Fruit fly (Drosophila melanogaster) whole organism, embryonic: ENCODE data around the gene Kaz1-ORFB.

Source experiments
- BtbVII ChIP-seq: fragments of 200-800 bp; sonication (Bioruptor generic); optimal IDR thresholded peaks from 3 replicates; lab custom pipeline; 2017; ENCODE audit warnings: missing biosample characterization, mild to moderate bottlenecking, missing genetic modification characterization
- CG10979 ChIP-seq: fragments of 200-800 bp; sonication (Bioruptor generic); optimal IDR thresholded peaks from 2 replicates; lab custom pipeline; 2018; ENCODE audit warnings: missing biosample characterization, mild to moderate bottlenecking, missing genetic modification characterization, moderate library complexity
- CG12104 ChIP-seq: fragments of 200-800 bp; sonication (Bioruptor generic); optimal IDR thresholded peaks from 3 replicates; lab custom pipeline; 2016; ENCODE audit warnings: missing biosample characterization, missing genetic modification characterization
- CG12391 ChIP-seq: fragments of 200-800 bp; sonication (Bioruptor generic); optimal IDR thresholded peaks from 3 replicates; lab custom pipeline; 2018; ENCODE audit warnings: missing biosample characterization, mild to moderate bottlenecking, missing genetic modification characterization, moderate library complexity
- CG14441 ChIP-seq: fragments of 200-800 bp; sonication (Bioruptor generic); IDR thresholded peaks from 2 replicates; pipeline ENCODE4 v1.3.6; 2022; ENCODE audit warnings: missing biosample characterization, missing genetic modification characterization
- CG15514 ChIP-seq: fragments of 200-800 bp; sonication (Bioruptor generic); optimal IDR thresholded peaks from 3 replicates; lab custom pipeline; 2017; ENCODE audit warnings: missing biosample characterization, missing genetic modification characterization, mild to moderate bottlenecking, moderate library complexity, missing genetic modification reagents
- CG17361 ChIP-seq: fragments of 200-800 bp; sonication (Bioruptor generic); IDR thresholded peaks from 3 replicates; pipeline ENCODE4 v1.3.6; 2022; ENCODE audit warnings: missing biosample characterization, missing genetic modification characterization
- CG1832 ChIP-seq: fragments of 200-800 bp; sonication (Bioruptor generic); optimal IDR thresholded peaks from 2 replicates; lab custom pipeline; 2017; ENCODE audit warnings: missing biosample characterization, mild to moderate bottlenecking, missing genetic modification characterization, inconsistent platforms
- CG2678 ChIP-seq: fragments of 200-800 bp; sonication (Bioruptor generic); optimal IDR thresholded peaks from 3 replicates; lab custom pipeline; 2019; ENCODE audit warnings: missing biosample characterization, mild to moderate bottlenecking, missing genetic modification characterization, moderate library complexity
- CG4617 ChIP-seq: fragments of 200-800 bp; sonication (Bioruptor generic); optimal IDR thresholded peaks from 3 replicates; lab custom pipeline; 2016; ENCODE audit warnings: missing biosample characterization, missing genetic modification characterization, borderline replicate concordance
- CG4730 ChIP-seq: fragments of 200-800 bp; sonication (Bioruptor generic); IDR thresholded peaks from 2 replicates; pipeline ENCODE4 v1.3.6; 2022; ENCODE audit warnings: missing biosample characterization, missing genetic modification characterization
- CG6683 ChIP-seq: fragments of 200-800 bp; sonication (Bioruptor generic); optimal IDR thresholded peaks from 2 replicates; lab custom pipeline; 2017; ENCODE audit warnings: missing biosample characterization, mild to moderate bottlenecking, missing genetic modification characterization, missing genetic modification reagents
- CG7556 ChIP-seq: fragments of 200-800 bp; sonication (Bioruptor generic); optimal IDR thresholded peaks from 2 replicates; lab custom pipeline; 2017; ENCODE audit warnings: missing biosample characterization, mild to moderate bottlenecking, missing genetic modification characterization
- CG8290 ChIP-seq, 3 experiments: fragments of 200-800 bp; sonication (Bioruptor generic); optimal IDR thresholded peaks; 2 replicates each; lab custom pipeline; 2016 to 2019; ENCODE audit warnings: missing biosample characterization in 3 of 3, missing genetic modification characterization in 3 of 3, mild to moderate bottlenecking in 2 of 3, moderate library complexity in 1 of 3
- CG9215 ChIP-seq: fragments of 200-800 bp; sonication (Bioruptor generic); IDR thresholded peaks from 2 replicates; pipeline ENCODE4 v1.3.6; 2022; ENCODE audit warnings: missing biosample characterization, missing genetic modification characterization
- CG9817 ChIP-seq: fragments of 200-800 bp; sonication (Bioruptor generic); optimal IDR thresholded peaks from 2 replicates; lab custom pipeline; 2018; ENCODE audit warnings: missing biosample characterization, mild to moderate bottlenecking, missing genetic modification characterization, moderate library complexity
- ERR ChIP-seq: fragments of 200-800 bp; sonication (Bioruptor generic); optimal IDR thresholded peaks from 2 replicates; lab custom pipeline; 2016; ENCODE audit warnings: missing biosample characterization, missing genetic modification characterization
- Hr39 ChIP-seq: fragments of >200 bp; optimal IDR thresholded peaks from 2 replicates; lab custom pipeline; 2017
- Hr51 ChIP-seq, 2 experiments: fragments of 200-800 bp; sonication (Bioruptor generic); optimal IDR thresholded peaks; 2 replicates in 1 of 2; 3 replicates in 1 of 2; lab custom pipeline; 2016 to 2018; ENCODE audit warnings: missing biosample characterization in 2 of 2, missing genetic modification characterization in 2 of 2, mild to moderate bottlenecking in 1 of 2, moderate library complexity in 1 of 2
- MBD-R2 ChIP-seq: fragments of 200-800 bp; sonication (Bioruptor generic); IDR thresholded peaks from 2 replicates; pipeline ENCODE4 v1.3.6; 2022; ENCODE audit warnings: missing biosample characterization, missing genetic modification characterization
- NC2β ChIP-seq: fragments of 200-800 bp; sonication (Bioruptor generic); optimal IDR thresholded peaks from 2 replicates; lab custom pipeline; 2016; ENCODE audit warnings: missing biosample characterization, missing genetic modification characterization
- Neu2 ChIP-seq: fragments of 200-800 bp; sonication (Bioruptor generic); optimal IDR thresholded peaks from 3 replicates; lab custom pipeline; 2016; ENCODE audit warnings: missing biosample characterization, missing genetic modification characterization, borderline replicate concordance
- Nf-YB ChIP-seq: fragments of 200-800 bp; sonication (Bioruptor generic); optimal IDR thresholded peaks from 3 replicates; lab custom pipeline; 2019; ENCODE audit warnings: missing biosample characterization, mild to moderate bottlenecking, missing genetic modification characterization, moderate library complexity
- Oli ChIP-seq: fragments of 200-800 bp; sonication (Bioruptor generic); optimal IDR thresholded peaks from 2 replicates; lab custom pipeline; 2018; ENCODE audit warnings: missing biosample characterization, mild to moderate bottlenecking, missing genetic modification characterization, moderate library complexity
- Rx ChIP-seq: fragments of 200-800 bp; sonication (Bioruptor generic); IDR thresholded peaks from 2 replicates; pipeline ENCODE4 v1.3.6; 2022; ENCODE audit warnings: missing biosample characterization, missing genetic modification characterization
- Spps ChIP-seq: fragments of 200-800 bp; sonication (Bioruptor generic); optimal IDR thresholded peaks from 2 replicates; lab custom pipeline; 2018; ENCODE audit warnings: missing biosample characterization, mild to moderate bottlenecking, missing genetic modification characterization
- Ssrp ChIP-seq: fragments of 200-800 bp; sonication (Bioruptor generic); optimal IDR thresholded peaks from 2 replicates; lab custom pipeline; 2018; ENCODE audit warnings: missing biosample characterization, mild to moderate bottlenecking, missing genetic modification characterization, moderate library complexity
- al ChIP-seq: fragments of 200-800 bp; sonication (Bioruptor generic); IDR thresholded peaks from 2 replicates; pipeline ENCODE4 v1.3.6; 2022; ENCODE audit warnings: missing biosample characterization, missing genetic modification characterization
- ara ChIP-seq: fragments of 200-800 bp; sonication (Bioruptor generic); IDR thresholded peaks from 2 replicates; pipeline ENCODE4 v1.3.6; 2022; ENCODE audit warnings: missing biosample characterization, missing genetic modification characterization
- ase ChIP-seq: fragments of 200-800 bp; sonication (Bioruptor generic); IDR thresholded peaks from 3 replicates; pipeline ENCODE4 v1.3.6; 2022; ENCODE audit warnings: missing biosample characterization, missing genetic modification characterization
- ato ChIP-seq: fragments of 200-800 bp; sonication (Bioruptor generic); IDR thresholded peaks from 2 replicates; pipeline ENCODE4 v1.3.6; 2022; ENCODE audit warnings: missing biosample characterization, missing genetic modification characterization; ENCODE audit not compliant: partially characterized antibody
- bigmax ChIP-seq: fragments of 200-800 bp; sonication (Bioruptor generic); optimal IDR thresholded peaks from 2 replicates; lab custom pipeline; 2018; ENCODE audit warnings: missing biosample characterization, mild to moderate bottlenecking, missing genetic modification characterization
- chm ChIP-seq: fragments of 200-800 bp; sonication (Bioruptor generic); IDR thresholded peaks from 2 replicates; pipeline ENCODE4 v1.3.6; 2022; ENCODE audit warnings: missing biosample characterization, missing genetic modification characterization
- corto ChIP-seq: fragments of 200-800 bp; sonication (Bioruptor generic); optimal IDR thresholded peaks from 2 replicates; lab custom pipeline; 2016; ENCODE audit warnings: missing biosample characterization, mild to moderate bottlenecking, missing genetic modification characterization, moderate library complexity
- dimm ChIP-seq: fragments of 200-800 bp; sonication (Bioruptor generic); IDR thresholded peaks from 2 replicates; pipeline ENCODE4 v1.3.6; 2022; ENCODE audit warnings: missing biosample characterization, missing genetic modification characterization
- gcm2 ChIP-seq: fragments of 200-800 bp; sonication (Bioruptor generic); optimal IDR thresholded peaks from 2 replicates; lab custom pipeline; 2016; ENCODE audit warnings: missing biosample characterization, missing genetic modification characterization
- ind ChIP-seq: fragments of 200-800 bp; sonication (Bioruptor generic); optimal IDR thresholded peaks from 3 replicates; lab custom pipeline; 2016; ENCODE audit warnings: missing biosample characterization, missing genetic modification characterization
- inv ChIP-seq: fragments of 200-800 bp; sonication (Bioruptor generic); IDR thresholded peaks from 2 replicates; pipeline ENCODE4 v1.3.6; 2022; ENCODE audit warnings: missing biosample characterization, missing genetic modification characterization; ENCODE audit not compliant: partially characterized antibody
- nmo ChIP-seq: fragments of 200-800 bp; sonication (Bioruptor generic); optimal IDR thresholded peaks from 2 replicates; lab custom pipeline; 2018; ENCODE audit warnings: missing biosample characterization, mild to moderate bottlenecking, missing genetic modification characterization, moderate library complexity
- oc ChIP-seq: fragments of 200-800 bp; sonication (Bioruptor generic); optimal IDR thresholded peaks from 2 replicates; lab custom pipeline; 2018; ENCODE audit warnings: missing biosample characterization, mild to moderate bottlenecking, missing genetic modification characterization, moderate library complexity
- schlank ChIP-seq: fragments of 200-800 bp; sonication (Bioruptor generic); optimal IDR thresholded peaks from 2 replicates; lab custom pipeline; 2018; ENCODE audit warnings: missing biosample characterization, mild to moderate bottlenecking, missing genetic modification characterization
- sd ChIP-seq: fragments of 200-800 bp; sonication (Bioruptor generic); optimal IDR thresholded peaks from 3 replicates; lab custom pipeline; 2018; ENCODE audit warnings: missing biosample characterization, mild to moderate bottlenecking, missing genetic modification characterization, moderate library complexity
- sima ChIP-seq: fragments of 200-800 bp; sonication (Bioruptor generic); optimal IDR thresholded peaks from 2 replicates; lab custom pipeline; 2016; ENCODE audit warnings: missing biosample characterization, missing genetic modification characterization
- slbo ChIP-seq: fragments of 200-800 bp; sonication (Bioruptor generic); IDR thresholded peaks from 2 replicates; pipeline ENCODE4 v1.3.6; 2022; ENCODE audit warnings: missing biosample characterization, missing genetic modification characterization
- tin ChIP-seq: fragments of 200-800 bp; sonication (Bioruptor generic); optimal IDR thresholded peaks from 3 replicates; lab custom pipeline; 2016; ENCODE audit warnings: missing biosample characterization, missing genetic modification characterization
- toy ChIP-seq: fragments of 200-800 bp; sonication (Bioruptor generic); IDR thresholded peaks from 2 replicates; pipeline ENCODE4 v1.3.6; 2022; ENCODE audit warnings: missing biosample characterization, missing genetic modification characterization
- vnd ChIP-seq: fragments of 200-800 bp; sonication (Bioruptor generic); IDR thresholded peaks from 3 replicates; pipeline ENCODE4 v1.3.6; 2022; ENCODE audit warnings: missing biosample characterization, missing genetic modification characterization; ENCODE audit not compliant: partially characterized antibody
- zen ChIP-seq: fragments of 200-800 bp; sonication (Bioruptor generic); optimal IDR thresholded peaks from 3 replicates; lab custom pipeline; 2018; ENCODE audit warnings: missing biosample characterization, mild to moderate bottlenecking, missing genetic modification characterization, moderate library complexity

The Kaz1-ORFB gene

dm6 chr3L:199754-200596 lies 16.4 kb upstream of the Kaz1-ORFB start, which contains the start of the genes rno and mri (continued):
- TF ChIP-seq corto (GFP tag; lab: Kevin White, UChicago) (no peak), Neu2 (GFP tag; lab: Kevin White, UChicago) (no peak), CG7556 (peak; percentile 69), sd (tag; lab: Kevin White, UChicago) (peak; percentile 30), zen (tag; lab: Kevin White, UChicago) (peak; percentile 81), Oli (tag; lab: Kevin White, UChicago) (peak; percentile 56), nmo (GFP tag; lab: Kevin White, UChicago) (peak; percentile 86), Nf-YB (GFP tag; lab: Kevin White, UChicago) (peak; percentile 13), tin (GFP tag; lab: Kevin White, UChicago) (peak; percentile 58), inv (GFP tag; lab: Robert Waterston, UW) (peak; percentile 90), Ssrp (tag; lab: Kevin White, UChicago) (peak; percentile 78), Rx (0 out of 2 replicates have a peak, but pooled peaks have one; percentile 19), schlank (peak; percentile 25), CG17361 (peak; percentile 88), oc (tag; lab: Kevin White, UChicago) (no peak), CG4617 (GFP tag; lab: Kevin White, UChicago) (peak; percentile 58), ind (GFP tag; lab: Kevin White, UChicago) (peak; percentile 74), CG8290 (GFP tag; optimal IDR thresholded peaks at IDR 0.05; lab: Kevin White, UChicago) (peak; percentile 16), CG8290 (tag; optimal IDR thresholded peaks at IDR 0.05; lab: Kevin White, UChicago) (peak in 1 of 2 experiments; percentile 3), gcm2 (GFP tag; lab: Kevin White, UChicago) (no peak), CG9817 (tag; lab: Kevin White, UChicago) (peak; percentile 77), CG6683 (peak; percentile 15), BtbVII (GFP tag; lab: Kevin White, UChicago) (peak; percentile 3), toy (GFP tag; lab: Robert Waterston, UW) (no peak), al (GFP tag; lab: Robert Waterston, UW) (peak; percentile 67), CG1832 (GFP tag; lab: Kevin White, UChicago) (no peak), CG9215 (GFP tag; lab: Robert Waterston, UW) (peak; percentile 73), CG14441 (GFP tag; lab: Robert Waterston, UW) (peak; percentile 78), MBD-R2 (GFP tag; lab: Robert Waterston, UW) (peak; percentile 26), ato (GFP tag; lab: Robert Waterston, UW) (peak; percentile 72), CG12104 (GFP tag; lab: Kevin White, UChicago) (peak; percentile 67), slbo (GFP tag; lab: Robert Waterston, UW) (peak; percentile 78), CG12391 (tag; lab: Kevin White, UChicago) (peak; percentile 92), CG15514 (GFP tag; lab: Kevin White, UChicago) (peak; percentile 43), chm (GFP tag; lab: Robert Waterston, UW) (peak; percentile 50), CG2678 (tag; lab: Kevin White, UChicago) (peak; percentile 68), ara (GFP tag; lab: Robert Waterston, UW) (peak; percentile 56; the same call in 1 of the 2 replicates), bigmax (GFP tag; lab: Kevin White, UChicago) (no peak), Hr39 (no peak), sima (no peak), Hr51 (GFP tag; optimal IDR thresholded peaks at IDR 0.05; lab: Kevin White, UChicago) (peak; percentile 9 to 81), ERR (GFP tag; lab: Kevin White, UChicago) (no peak), CG4730 (GFP tag; lab: Robert Waterston, UW) (peak; percentile 72), Spps (peak; percentile 15), ase (GFP tag; lab: Robert Waterston, UW) (peak; percentile 69; the same call in 2 of the 3 replicates), dimm (GFP tag; lab: Robert Waterston, UW) (peak; percentile 42; the same call in 1 of the 2 replicates), NC2β (GFP tag; lab: Kevin White, UChicago) (no peak), vnd (GFP tag; lab: Robert Waterston, UW) (peak; percentile 94), CG10979 (tag; lab: Kevin White, UChicago) (peak; percentile 67)
